Worm (Caenorhabditis elegans) whole organism, late embryonic: ENCODE data around the gene sax-7.

ENCODE experiments used
- C38D4.7 ChIP-seq: fragments of 200-800 bp; sonication (Bioruptor generic); optimal IDR thresholded peaks from 2 replicates; lab custom pipeline; 2018; ENCODE audit warnings: mild to moderate bottlenecking, missing genetic modification characterization, moderate library complexity, missing compliant biosample characterization
- F13H6.1 ChIP-seq: sonication (generic microtip); optimal IDR thresholded peaks from 2 replicates; lab custom pipeline; 2016; ENCODE audit warnings: missing genetic modification characterization, missing compliant biosample characterization
- K02D7.2 ChIP-seq: sonication (generic microtip); optimal IDR thresholded peaks from 2 replicates; lab custom pipeline; 2017; ENCODE audit warnings: mild to moderate bottlenecking, missing genetic modification characterization, missing compliant biosample characterization
- K09A11.1 ChIP-seq: sonication (generic microtip); optimal IDR thresholded peaks from 2 replicates; lab custom pipeline; 2017; ENCODE audit warnings: antibody characterized with exemption, mild to moderate bottlenecking, missing genetic modification characterization, missing compliant biosample characterization; ENCODE audit not compliant: insufficient read depth
- ahr-1 ChIP-seq: sonication (generic microtip); optimal IDR thresholded peaks from 2 replicates; lab custom pipeline; 2016; ENCODE audit warnings: missing genetic modification characterization, missing compliant biosample characterization
- ceh-14 ChIP-seq: sonication (generic microtip); optimal IDR thresholded peaks from 2 replicates; lab custom pipeline; 2016; ENCODE audit warnings: missing genotype, missing genetic modification characterization, missing compliant biosample characterization
- ceh-19 ChIP-seq: fragments of 200-800 bp; sonication (Bioruptor generic); optimal IDR thresholded peaks from 2 replicates; lab custom pipeline; 2018; ENCODE audit warnings: mild to moderate bottlenecking, missing genetic modification characterization, missing compliant biosample characterization
- ceh-2 ChIP-seq: sonication (generic microtip); optimal IDR thresholded peaks from 2 replicates; lab custom pipeline; 2016; ENCODE audit warnings: missing genotype, missing genetic modification characterization, missing compliant biosample characterization
- ceh-30 ChIP-seq: fragments of 150-350 bp; optimal IDR thresholded peaks from 2 replicates; lab custom pipeline; 2014; ENCODE audit warnings: missing biosample characterization, missing genetic modification characterization
- ceh-31 ChIP-seq: sonication (generic microtip); optimal IDR thresholded peaks from 2 replicates; lab custom pipeline; 2016; ENCODE audit warnings: missing genetic modification characterization, missing compliant biosample characterization
- ceh-34 ChIP-seq: sonication (generic microtip); optimal IDR thresholded peaks from 2 replicates; lab custom pipeline; 2016; ENCODE audit warnings: mild to moderate bottlenecking, missing genetic modification characterization, missing compliant biosample characterization
- ceh-48 ChIP-seq: sonication (generic microtip); optimal IDR thresholded peaks from 2 replicates; lab custom pipeline; 2016; ENCODE audit warnings: missing genetic modification characterization, inconsistent platforms, missing compliant biosample characterization
- ceh-6 ChIP-seq: fragments of 200-800 bp; sonication (Bioruptor generic); optimal IDR thresholded peaks from 2 replicates; lab custom pipeline; 2018; ENCODE audit warnings: mild to moderate bottlenecking, missing genetic modification characterization, missing compliant biosample characterization
- che-1 ChIP-seq: sonication (generic microtip); optimal IDR thresholded peaks from 2 replicates; lab custom pipeline; 2016; ENCODE audit warnings: mild to moderate bottlenecking, missing genetic modification characterization, missing compliant biosample characterization
- dmd-4 ChIP-seq: sonication (generic microtip); optimal IDR thresholded peaks from 2 replicates; lab custom pipeline; 2016; ENCODE audit warnings: borderline replicate concordance, missing genetic modification characterization, missing compliant biosample characterization
- elt-2 ChIP-seq: sonication (generic microtip); optimal IDR thresholded peaks from 2 replicates; lab custom pipeline; 2016; ENCODE audit warnings: missing genetic modification reagents, missing genetic modification characterization, missing compliant biosample characterization
- fkh-10 ChIP-seq: fragments of 150-350 bp; optimal IDR thresholded peaks from 2 replicates; lab custom pipeline; 2014; ENCODE audit warnings: missing biosample characterization, missing genetic modification reagents, missing genetic modification characterization
- fkh-6 ChIP-seq: sonication (generic microtip); optimal IDR thresholded peaks from 2 replicates; lab custom pipeline; 2016; ENCODE audit warnings: missing genetic modification characterization, missing compliant biosample characterization
- gmeb-2 ChIP-seq: sonication (generic microtip); optimal IDR thresholded peaks from 2 replicates; lab custom pipeline; 2016; ENCODE audit warnings: missing genetic modification characterization, inconsistent platforms, missing compliant biosample characterization
- hlh-13 ChIP-seq: fragments of 200-800 bp; sonication (Bioruptor generic); optimal IDR thresholded peaks from 2 replicates; lab custom pipeline; 2018; ENCODE audit warnings: mild to moderate bottlenecking, missing genetic modification characterization, missing compliant biosample characterization
- hlh-15 ChIP-seq: sonication (generic microtip); optimal IDR thresholded peaks from 2 replicates; lab custom pipeline; 2016; ENCODE audit warnings: missing genetic modification characterization, missing compliant biosample characterization
- lim-6 ChIP-seq: sonication (generic microtip); optimal IDR thresholded peaks from 2 replicates; lab custom pipeline; 2016; ENCODE audit warnings: missing genetic modification characterization, missing compliant biosample characterization
- lin-11 ChIP-seq: fragments of 200-800 bp; sonication (Bioruptor generic); optimal IDR thresholded peaks from 2 replicates; lab custom pipeline; 2018; ENCODE audit warnings: mild to moderate bottlenecking, missing genetic modification characterization, missing compliant biosample characterization
- mec-3 ChIP-seq: sonication (generic microtip); optimal IDR thresholded peaks from 2 replicates; lab custom pipeline; 2016; ENCODE audit warnings: borderline replicate concordance, missing genetic modification characterization, missing compliant biosample characterization
- npax-4 ChIP-seq: sonication (generic microtip); optimal IDR thresholded peaks from 2 replicates; lab custom pipeline; 2016; ENCODE audit warnings: missing genetic modification characterization, missing compliant biosample characterization
- pag-3 ChIP-seq: sonication (generic microtip); optimal IDR thresholded peaks from 2 replicates; lab custom pipeline; 2016; ENCODE audit warnings: missing compliant biosample characterization, missing genetic modification characterization, borderline replicate concordance
- pha-4 ChIP-seq: fragments of 150-350 bp; optimal IDR thresholded peaks from 2 replicates; lab custom pipeline; 2018; ENCODE audit warnings: missing biosample characterization, missing genetic modification reagents, missing genetic modification characterization
- pqm-1 ChIP-seq: sonication (generic microtip); optimal IDR thresholded peaks from 2 replicates; lab custom pipeline; 2016; ENCODE audit warnings: missing genetic modification characterization, missing compliant biosample characterization
- rnt-1 ChIP-seq: sonication (generic microtip); optimal IDR thresholded peaks from 2 replicates; lab custom pipeline; 2016; ENCODE audit warnings: missing genetic modification characterization, missing compliant biosample characterization
- sdc-2 ChIP-seq: sonication (generic microtip); optimal IDR thresholded peaks from 2 replicates; lab custom pipeline; 2016; ENCODE audit warnings: missing genotype, missing genetic modification characterization, missing compliant biosample characterization
- sox-2 ChIP-seq: fragments of 200-800 bp; sonication (Bioruptor generic); IDR thresholded peaks from 2 replicates; pipeline ENCODE4 v1.3.6; 2022; ENCODE audit warnings: missing genetic modification reagents, missing genetic modification characterization, missing compliant biosample characterization
- tbx-7 ChIP-seq: sonication (generic microtip); optimal IDR thresholded peaks from 2 replicates; lab custom pipeline; 2016; ENCODE audit warnings: missing genotype, missing genetic modification characterization, missing compliant biosample characterization
- unc-3 ChIP-seq, 2 experiments: fragments of 200-800 bp in 1 of 2; sonication (Bioruptor generic) in 1 of 2; sonication (generic microtip) in 1 of 2; conservative IDR thresholded peaks in 1 of 2; optimal IDR thresholded peaks in 1 of 2; 2 replicates each; pipeline versions ENCODE4 v1.3.6 to Lab custom; 2016 to 2022; ENCODE audit warnings: missing compliant biosample characterization in 2 of 2, missing genetic modification characterization in 2 of 2, missing genetic modification reagents in 1 of 2
- unc-42 ChIP-seq: sonication (generic microtip); optimal IDR thresholded peaks from 2 replicates; lab custom pipeline; 2016; ENCODE audit warnings: missing genotype, missing genetic modification characterization, missing compliant biosample characterization
- unc-86 ChIP-seq: sonication (generic microtip); optimal IDR thresholded peaks from 2 replicates; lab custom pipeline; 2016; ENCODE audit warnings: missing genetic modification characterization, missing compliant biosample characterization
- zip-5 ChIP-seq: sonication (generic microtip); optimal IDR thresholded peaks from 2 replicates; lab custom pipeline; 2016; ENCODE audit warnings: missing genetic modification characterization, missing compliant biosample characterization

Gene sax-7

ce11 chrIV:8042005-8042404 is 20.5 kb upstream of the sax-7 start:
- TF ChIP-seq ceh-48 (no peak), che-1 (no peak), ceh-6 (GFP tag; lab: Kevin White, UChicago) (no peak), rnt-1 (no peak)

- no peak for TF ChIP-seq ceh-14 (tag; lab: Kevin White, UChicago)
- TF ChIP-seq sox-2, result no peak
- TF ChIP-seq lin-11 (tag; lab: Kevin White, UChicago), result no peak
- no peak for TF ChIP-seq ceh-19 (GFP tag; lab: Kevin White, UChicago)
- no peak for TF ChIP-seq ceh-30 (tag; lab: Kevin White, UChicago)
- no peak for TF ChIP-seq pag-3 (tag; lab: Kevin White, UChicago)
- TF ChIP-seq fkh-6, result no peak
- TF ChIP-seq sdc-2 (tag; lab: Kevin White, UChicago), result no peak
These were observed 19.6 kb upstream of the sax-7 start for ce11 chrIV:8042897-8043296.

DNA sequence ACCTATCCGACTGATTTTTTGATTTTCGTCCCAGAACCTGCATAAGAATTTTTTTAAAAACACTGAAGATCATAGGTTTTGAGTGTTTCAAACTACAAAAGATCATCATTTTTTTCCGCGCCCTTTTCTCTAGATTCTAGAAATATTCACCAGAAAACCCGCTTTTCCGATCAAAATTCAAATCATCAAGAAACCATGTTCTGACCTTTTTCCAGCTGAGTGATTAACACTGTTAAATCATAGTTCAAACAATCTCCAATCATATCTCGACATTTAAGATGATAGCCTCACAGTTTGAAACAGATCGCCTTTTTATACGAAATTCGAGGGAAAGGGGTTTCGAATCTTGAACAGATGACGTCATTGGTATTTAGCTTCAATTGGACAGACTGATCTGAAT is 18.7 kb upstream of the sax-7 start:
- TF ChIP-seq ceh-48, result no peak
- TF ChIP-seq unc-3 (GFP tag; conservative IDR thresholded peaks at IDR 0.05; lab: Robert Waterston, UW), result no peak
- TF ChIP-seq unc-3 (tag; optimal IDR thresholded peaks at IDR 0.05; lab: Kevin White, UChicago), result no peak
- TF ChIP-seq dmd-4 (tag; lab: Kevin White, UChicago), result no peak
- no peak for TF ChIP-seq ceh-2 (tag; lab: Kevin White, UChicago)
- no peak for TF ChIP-seq pag-3 (tag; lab: Kevin White, UChicago)
- no peak for TF ChIP-seq gmeb-2 (tag; lab: Kevin White, UChicago)
- TF ChIP-seq pqm-1 (tag; lab: Kevin White, UChicago), result no peak
- TF ChIP-seq npax-4, result no peak
- no peak for TF ChIP-seq zip-5 (tag; lab: Kevin White, UChicago)
- no peak for TF ChIP-seq ahr-1
- TF ChIP-seq F13H6.1 (tag; lab: Kevin White, UChicago), result no peak
- TF ChIP-seq mec-3 (tag; lab: Kevin White, UChicago), result no peak
- no peak for TF ChIP-seq tbx-7
- no peak for TF ChIP-seq ceh-34 (tag; lab: Kevin White, UChicago)
- no peak for TF ChIP-seq fkh-10 (GFP tag; lab: Kevin White, UChicago)

ce11 chrIV:8044574-8044973 is 17.9 kb upstream of the sax-7 start, which contains the start of gene nhr-258:
Gene nhr-258 (plus strand): TSS chrIV:8044938.
- TF ChIP-seq elt-2 (tag; lab: Kevin White, UChicago), result no peak
- no peak for TF ChIP-seq hlh-15
- TF ChIP-seq ceh-2 (tag; lab: Kevin White, UChicago), result no peak
- TF ChIP-seq ceh-6 (GFP tag; lab: Kevin White, UChicago), result no peak
- no peak for TF ChIP-seq ahr-1
- TF ChIP-seq hlh-13 (GFP tag; lab: Kevin White, UChicago), result no peak
- no peak for TF ChIP-seq lim-6
- no peak for TF ChIP-seq che-1
- no peak for TF ChIP-seq pha-4 (tag; lab: Kevin White, UChicago)
- no peak for TF ChIP-seq K02D7.2 (tag; lab: Kevin White, UChicago)
- TF ChIP-seq C38D4.7 (GFP tag; lab: Kevin White, UChicago), result no peak
- TF ChIP-seq, all 69 proteins: peak for 0

- TF ChIP-seq unc-86 (tag; lab: Kevin White, UChicago) (no peak), ceh-34 (tag; lab: Kevin White, UChicago) (peak; percentile 91)
These were observed 14.4 kb upstream of the sax-7 start for ce11 chrIV:8048083-8048482.

DNA sequence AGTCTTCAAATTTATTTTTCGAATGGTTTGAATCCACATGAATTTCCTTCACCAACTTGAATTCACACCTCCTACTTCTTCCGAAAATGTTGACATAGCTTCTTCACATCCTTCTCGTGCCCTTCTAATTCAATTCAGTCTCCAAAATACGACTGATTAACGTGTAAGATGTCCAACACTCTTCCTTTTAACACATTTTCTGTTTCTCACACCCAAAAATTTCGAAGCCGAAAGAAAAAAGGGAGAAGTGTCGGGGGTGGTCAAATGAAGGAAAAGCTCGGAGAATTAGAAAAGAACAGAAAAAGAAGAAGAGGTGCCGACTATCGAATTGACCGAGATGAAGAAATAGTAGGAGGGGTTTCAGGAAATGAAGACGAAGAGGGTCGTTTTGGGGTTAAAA is 9.8 kb upstream of the sax-7 start:
- peak; percentile 69 for TF ChIP-seq unc-42 (tag; lab: Kevin White, UChicago)
- TF ChIP-seq ceh-31 (tag; lab: Kevin White, UChicago), result peak; percentile 28
- TF ChIP-seq K09A11.1 (tag; lab: Kevin White, UChicago), result no peak
